Fruit fly (Drosophila melanogaster): Measurements from ENCODE around the gene CG2604.

Gene CG2604

DNA sequence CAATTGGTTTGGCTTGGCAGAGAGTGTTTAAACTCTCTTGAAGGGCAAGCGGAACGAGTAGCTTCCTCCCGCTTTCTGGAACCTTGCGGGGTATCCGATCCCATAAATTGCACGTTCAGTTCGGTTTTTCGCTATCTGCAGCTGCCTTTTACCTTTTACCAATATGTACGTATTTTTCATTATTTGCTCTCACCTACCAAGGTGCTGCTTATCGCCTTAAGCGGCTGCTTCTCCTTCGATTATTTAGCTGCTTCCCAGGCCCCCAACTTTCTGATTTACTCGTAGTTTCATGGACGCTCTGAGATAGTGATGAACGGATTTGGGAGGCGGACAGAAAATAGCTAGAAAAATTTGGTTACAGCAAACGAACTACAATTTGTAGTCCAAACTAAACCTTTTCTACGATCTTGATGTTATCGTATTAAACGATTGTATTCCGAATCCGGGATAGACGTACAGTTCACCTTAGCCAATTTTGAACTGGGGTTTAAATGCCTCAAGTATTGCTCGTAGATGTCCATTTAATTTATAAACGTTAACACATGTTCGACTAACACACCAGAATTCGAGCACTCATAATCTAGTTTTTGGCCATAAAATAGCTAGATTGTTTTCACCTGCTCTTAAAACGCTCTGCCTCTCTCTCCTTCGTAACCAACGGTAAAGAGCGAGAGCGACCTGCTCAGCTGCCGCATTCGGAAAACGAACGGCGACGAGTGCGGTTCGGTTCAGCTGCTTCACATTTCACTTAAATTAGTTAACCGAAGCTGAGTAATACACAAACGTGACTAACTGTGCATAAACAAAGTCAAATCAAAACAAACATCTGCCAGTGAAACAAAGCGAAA, 41.3 kb upstream of the CG2604 start (continued):
- TF ChIP-seq CG14014 (GFP tag; IDR thresholded peaks at IDR 0.05) (no peak; the same call in 1 of the 2 replicates), run (tag; optimal IDR thresholded peaks at IDR 0.05) (no peak), lola (GFP tag; optimal IDR thresholded peaks at IDR 0.05) (peak in 2 of 3 experiments; percentile 35 to 51), so (GFP tag; IDR thresholded peaks at IDR 0.05) (no peak; the same call in 2 of the 3 replicates), CG18764 (GFP tag; optimal IDR thresholded peaks at IDR 0.05) (peak; percentile 37), CG12219 (GFP tag; optimal IDR thresholded peaks at IDR 0.05) (peak; percentile 42), CG31441 (GFP tag; IDR thresholded peaks at IDR 0.05) (0 out of 2 replicates have a peak, but pooled peaks have one; percentile 23), ftz-f1 (GFP tag; optimal IDR thresholded peaks at IDR 0.05) (peak; percentile 58), CG4404 (GFP tag; IDR thresholded peaks at IDR 0.05) (no peak), CG10565 (GFP tag; optimal IDR thresholded peaks at IDR 0.05) (no peak), bsh (GFP tag; optimal IDR thresholded peaks at IDR 0.05) (no peak), CG10431 (GFP tag; optimal IDR thresholded peaks at IDR 0.05) (no peak), H2.0 (GFP tag; IDR thresholded peaks at IDR 0.05) (no peak), CG1233 (GFP tag; optimal IDR thresholded peaks at IDR 0.05) (peak; percentile 23), BtbVII (GFP tag; optimal IDR thresholded peaks at IDR 0.05) (peak; percentile 59), slbo (GFP tag; IDR thresholded peaks at IDR 0.05) (no peak), bab2 (GFP tag; optimal IDR thresholded peaks at IDR 0.05) (no peak), CG1647 (GFP tag; optimal IDR thresholded peaks at IDR 0.05) (no peak), tx (GFP tag; optimal IDR thresholded peaks at IDR 0.05) (peak; percentile 4), cad (GFP tag; optimal IDR thresholded peaks at IDR 0.05) (no peak), CG18011 (GFP tag; optimal IDR thresholded peaks at IDR 0.05) (no peak), CG14441 (GFP tag; IDR thresholded peaks at IDR 0.05) (no peak), vfl (GFP tag; optimal IDR thresholded peaks at IDR 0.05) (no peak), B-H1 (GFP tag; IDR thresholded peaks at IDR 0.05) (no peak), tna (GFP tag; IDR thresholded peaks at IDR 0.05; ENCODE audit: partially characterized antibody) (0 out of 2 replicates have a peak, but pooled peaks have one; percentile 34), CG13296 (GFP tag; optimal IDR thresholded peaks at IDR 0.05) (peak; percentile 54), Hmr (GFP tag; optimal IDR thresholded peaks at IDR 0.05) (peak; percentile 54), ase (GFP tag; IDR thresholded peaks at IDR 0.05) (no peak), Sox102F (GFP tag; optimal IDR thresholded peaks at IDR 0.05) (no peak), Dref (GFP tag; IDR thresholded peaks at IDR 0.05) (no peak), TFAM (GFP tag; optimal IDR thresholded peaks at IDR 0.05) (no peak), wor (GFP tag; IDR thresholded peaks at IDR 0.05) (no peak), repo (GFP tag; optimal IDR thresholded peaks at IDR 0.05) (no peak), lab (GFP tag; optimal IDR thresholded peaks at IDR 0.05) (peak; percentile 60), pum (GFP tag; optimal IDR thresholded peaks at IDR 0.05) (no peak), CG10979 (tag; optimal IDR thresholded peaks at IDR 0.05) (peak; percentile 23), Neu2 (GFP tag; optimal IDR thresholded peaks at IDR 0.05; ENCODE audit: borderline replicate concordance) (no peak), CG14667 (GFP tag; IDR thresholded peaks at IDR 0.05) (no peak), ab (GFP tag; optimal IDR thresholded peaks at IDR 0.05) (no peak), CG4617 (GFP tag; optimal IDR thresholded peaks at IDR 0.05; ENCODE audit: borderline replicate concordance) (no peak), CG10209 (GFP tag; optimal IDR thresholded peaks at IDR 0.05) (peak; percentile 37), tgo (GFP tag; IDR thresholded peaks at IDR 0.05) (no peak), cwo (GFP tag; optimal IDR thresholded peaks at IDR 0.05) (peak; percentile 61), Fer1 (GFP tag; optimal IDR thresholded peaks at IDR 0.05) (peak; percentile 58), CG6765 (GFP tag; optimal IDR thresholded peaks at IDR 0.05) (no peak), dmrt11E (tag; optimal IDR thresholded peaks at IDR 0.05) (peak; percentile 19), Myb (GFP tag; optimal IDR thresholded peaks at IDR 0.05) (no peak), Mes4 (GFP tag; optimal IDR thresholded peaks at IDR 0.05) (no peak), CG8359 (GFP tag; optimal IDR thresholded peaks at IDR 0.05; ENCODE audit: borderline replicate concordance) (no peak)
